Fruit fly (Drosophila melanogaster): ENCODE results near the gene CG33253.

Gene CG33253

DNA sequence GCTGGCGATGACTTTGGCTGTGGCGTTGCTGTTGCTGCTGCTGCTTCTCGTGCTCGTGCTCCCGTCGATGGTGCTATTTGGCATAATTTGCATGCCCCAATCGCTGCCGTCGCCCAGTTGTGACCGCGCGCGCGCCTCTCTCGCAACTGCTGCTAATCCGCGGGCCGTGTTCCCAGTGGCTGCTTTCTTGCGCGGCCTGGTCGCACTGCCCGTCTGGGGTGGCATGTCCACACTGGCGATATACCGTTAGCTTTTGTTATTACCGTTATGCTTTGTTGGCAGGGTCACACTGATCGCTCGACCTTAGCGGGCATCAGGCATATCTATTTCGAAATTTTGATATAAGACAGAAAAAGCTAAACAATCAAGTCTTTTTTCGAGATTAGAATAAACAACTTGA, 18.4 kb downstream of the CG33253 start, which contains the start of gene CG7990 (continued):
- TF ChIP-seq CG2712 (tag; optimal IDR thresholded peaks at IDR 0.05) (no peak), psq (GFP tag; optimal IDR thresholded peaks at IDR 0.05) (no peak), CG6175 (GFP tag; IDR thresholded peaks at IDR 0.05) (no peak), CG17186 (GFP tag; optimal IDR thresholded peaks at IDR 0.05) (peak; percentile 27), dpn (GFP tag; optimal IDR thresholded peaks at IDR 0.05) (no peak), nerfin-2 (GFP tag; IDR thresholded peaks at IDR 0.05; ENCODE audit: partially characterized antibody) (no peak), CG5953 (GFP tag; IDR thresholded peaks at IDR 0.05) (no peak), chinmo (GFP tag; IDR thresholded peaks at IDR 0.05; ENCODE audit: partially characterized antibody) (0 out of 4 replicates have a peak, but pooled peaks have one; percentile 29), pho (GFP tag; optimal IDR thresholded peaks at IDR 0.05) (no peak), nom (GFP tag; optimal IDR thresholded peaks at IDR 0.05) (no peak), bbx (GFP tag; IDR thresholded peaks at IDR 0.05; ENCODE audit: partially characterized antibody) (peak; percentile 67), CG8388 (GFP tag; optimal IDR thresholded peaks at IDR 0.05) (no peak), hbn (GFP tag; IDR thresholded peaks at IDR 0.05; ENCODE audit: partially characterized antibody) (peak; percentile 48; the same call in 1 of the 2 replicates), Bgb (GFP tag; IDR thresholded peaks at IDR 0.05; ENCODE audit: partially characterized antibody) (peak; percentile 62), CG12659 (GFP tag; optimal IDR thresholded peaks at IDR 0.05) (peak; percentile 27), wek (GFP tag; optimal IDR thresholded peaks at IDR 0.05) (no peak), CG3847 (GFP tag; IDR thresholded peaks at IDR 0.05) (no peak), CG13624 (GFP tag; optimal IDR thresholded peaks at IDR 0.05) (no peak), CG33213 (GFP tag; optimal IDR thresholded peaks at IDR 0.05) (peak; percentile 4), CG10543 (GFP tag; optimal IDR thresholded peaks at IDR 0.05) (no peak)

- TF ChIP-seq jumu (GFP tag; optimal IDR thresholded peaks at IDR 0.05) (peak; percentile 32), MBD-R2 (GFP tag; IDR thresholded peaks at IDR 0.05) (peak; percentile 95), mam (GFP tag; optimal IDR thresholded peaks at IDR 0.05) (peak; percentile 34), Side (GFP tag; optimal IDR thresholded peaks at IDR 0.05) (no peak), CG13287 (GFP tag; IDR thresholded peaks at IDR 0.05; ENCODE audit: partially characterized antibody) (peak; percentile 57), NfI (GFP tag; optimal IDR thresholded peaks at IDR 0.05) (peak; percentile 9), CG2199 (GFP tag; IDR thresholded peaks at IDR 0.05) (0 out of 3 replicates have a peak, but pooled peaks have one; percentile 9), Sry-δ (GFP tag; optimal IDR thresholded peaks at IDR 0.05) (peak; percentile 69), Dref (GFP tag; IDR thresholded peaks at IDR 0.05) (peak; percentile 83), Sin3A (optimal IDR thresholded peaks at IDR 0.05) (peak; percentile 31), Deaf1 (tag; optimal IDR thresholded peaks at IDR 0.05) (no peak), CG7357 (GFP tag; IDR thresholded peaks at IDR 0.05) (no peak), lab (GFP tag; optimal IDR thresholded peaks at IDR 0.05) (no peak), CG3163 (GFP tag; optimal IDR thresholded peaks at IDR 0.05) (peak; percentile 12), chif (GFP tag; optimal IDR thresholded peaks at IDR 0.05) (peak in 1 of 2 experiments; percentile 48), MESR4 (GFP tag; optimal IDR thresholded peaks at IDR 0.05) (peak; percentile 76), CHES-1-like (GFP tag; optimal IDR thresholded peaks at IDR 0.05) (peak; percentile 38), CG31441 (GFP tag; IDR thresholded peaks at IDR 0.05) (no peak), Atf6 (GFP tag; IDR thresholded peaks at IDR 0.05) (0 out of 2 replicates have a peak, but pooled peaks have one; percentile 33), CG3847 (GFP tag; IDR thresholded peaks at IDR 0.05) (peak; percentile 16; the same call in 1 of the 2 replicates), slbo (GFP tag; IDR thresholded peaks at IDR 0.05) (peak; percentile 28; the same call in 1 of the 2 replicates), Mad (GFP tag; optimal IDR thresholded peaks at IDR 0.05) (peak; percentile 21), lola (GFP tag; optimal IDR thresholded peaks at IDR 0.05) (no peak), CG10267 (tag; optimal IDR thresholded peaks at IDR 0.05) (peak; percentile 85), CTCF (GFP tag; optimal IDR thresholded peaks at IDR 0.05) (peak; percentile 84), Atf-2 (GFP tag; optimal IDR thresholded peaks at IDR 0.05) (no peak), Chrac-16 (GFP tag; optimal IDR thresholded peaks at IDR 0.05) (peak; percentile 8), bcd (GFP tag; optimal IDR thresholded peaks at IDR 0.05) (peak; percentile 30), sens (GFP tag) (peak; percentile 71), HmgZ (tag; optimal IDR thresholded peaks at IDR 0.05) (peak; percentile 70), luna (GFP tag; optimal IDR thresholded peaks at IDR 0.05) (peak; percentile 10), CG6654 (GFP tag; optimal IDR thresholded peaks at IDR 0.05) (no peak)
Measured at dm6 chrX:19208014-19208413, 24.8 kb downstream of the CG33253 start, which contains the start of gene Ulp1. Gene Ulp1 (minus strand): TSS chrX:19208187.

All from whole organism, embryonic.